Worm (Caenorhabditis elegans) whole organism, L3 larva: ENCODE data around the gene str-145.

ENCODE experiments used
- R02D3.7 ChIP-seq: fragments of 150-350 bp; optimal IDR thresholded peaks from 2 replicates; lab custom pipeline; 2014; ENCODE audit warnings: missing biosample characterization, missing genetic modification characterization
- ceh-82 ChIP-seq: fragments of 150-350 bp; optimal IDR thresholded peaks from 2 replicates; lab custom pipeline; 2014; ENCODE audit warnings: missing biosample characterization, missing genetic modification characterization
- egl-27 ChIP-seq: sonication (generic microtip); optimal IDR thresholded peaks from 4 replicates; lab custom pipeline; 2017; ENCODE audit warnings: missing biosample characterization, missing genetic modification reagents, missing genetic modification characterization
- elt-2 ChIP-seq: sonication (generic microtip); optimal IDR thresholded peaks from 2 replicates; lab custom pipeline; 2016; ENCODE audit warnings: missing genetic modification reagents, mild to moderate bottlenecking, missing genetic modification characterization, missing compliant biosample characterization
- fos-1 ChIP-seq: fragments of 150-350 bp; optimal IDR thresholded peaks from 2 replicates; lab custom pipeline; 2014; ENCODE audit warnings: missing biosample characterization, missing genetic modification characterization
- nfya-1 ChIP-seq: sonication (generic microtip); optimal IDR thresholded peaks from 2 replicates; lab custom pipeline; 2017; ENCODE audit warnings: missing genetic modification characterization, mild to moderate bottlenecking, missing compliant biosample characterization, antibody characterized with exemption, moderate library complexity; ENCODE audit not compliant: insufficient read depth
- nhr-11 ChIP-seq: fragments of 150-350 bp; optimal IDR thresholded peaks from 2 replicates; lab custom pipeline; 2014; ENCODE audit warnings: missing biosample characterization, missing genetic modification characterization
- nhr-12 ChIP-seq: fragments of 150-350 bp; optimal IDR thresholded peaks from 2 replicates; lab custom pipeline; 2014; ENCODE audit warnings: missing biosample characterization, missing genetic modification characterization
- nhr-237 ChIP-seq: fragments of 150-350 bp; optimal IDR thresholded peaks from 2 replicates; lab custom pipeline; 2014; ENCODE audit warnings: missing biosample characterization, missing genetic modification characterization
- skn-1 ChIP-seq: fragments of 150-350 bp; optimal IDR thresholded peaks from 2 replicates; lab custom pipeline; 2014; ENCODE audit warnings: missing biosample characterization, missing genetic modification characterization
- snpc-4 ChIP-seq: fragments of 150-350 bp; optimal IDR thresholded peaks from 2 replicates; lab custom pipeline; 2014; ENCODE audit warnings: missing biosample characterization, missing genetic modification characterization
- unc-62 ChIP-seq: fragments of 150-350 bp; sonication (generic microtip); optimal IDR thresholded peaks from 4 replicates; lab custom pipeline; 2014; ENCODE audit warnings: missing biosample characterization, missing genetic modification reagents, missing genetic modification characterization
- zag-1 ChIP-seq: fragments of 150-350 bp; optimal IDR thresholded peaks from 2 replicates; lab custom pipeline; 2014; ENCODE audit warnings: missing biosample characterization, missing genetic modification characterization

ce11 chrV:8075712-8076111 lies 22.4 kb downstream of the str-145 start, which contains the start of gene catp-3:
- TF ChIP-seq unc-62 (GFP tag; lab: Kevin White, UChicago) (no peak), zag-1 (tag; lab: Kevin White, UChicago) (no peak), elt-2 (tag; lab: Kevin White, UChicago) (no peak), ceh-82 (no peak), fos-1 (tag; lab: Kevin White, UChicago) (no peak), R02D3.7 (tag; lab: Kevin White, UChicago) (no peak), nfya-1 (no peak), nhr-237 (tag; lab: Kevin White, UChicago) (no peak), snpc-4 (tag; lab: Kevin White, UChicago) (no peak), egl-27 (no peak), nhr-12 (tag; lab: Kevin White, UChicago) (no peak), nhr-11 (no peak), skn-1 (tag; lab: Kevin White, UChicago) (no peak)
